Worm (Caenorhabditis elegans) whole organism, young adult: ENCODE measurements around the gene F47C12.8.

Experiments
- B0019.2 ChIP-seq: fragments of 200-800 bp; sonication (Bioruptor generic); conservative IDR thresholded peaks from 2 replicates; pipeline ENCODE4 v1.3.6; 2022; ENCODE audit warnings: missing genetic modification reagents, missing genetic modification characterization, missing compliant biosample characterization
- B0261.1 ChIP-seq: sonication (generic microtip); optimal IDR thresholded peaks from 2 replicates; lab custom pipeline; 2016; ENCODE audit warnings: mild to moderate bottlenecking, missing genetic modification characterization, moderate library complexity, missing compliant biosample characterization
- aptf-2 ChIP-seq: fragments of 200-800 bp; sonication (Bioruptor generic); conservative IDR thresholded peaks from 2 replicates; pipeline ENCODE4 v1.3.6; 2022; ENCODE audit warnings: missing genetic modification reagents, missing genetic modification characterization, missing compliant biosample characterization
- ccch-3 ChIP-seq: fragments of 200-800 bp; sonication (Bioruptor generic); optimal IDR thresholded peaks from 2 replicates; lab custom pipeline; 2018; ENCODE audit warnings: mild to moderate bottlenecking, missing genetic modification characterization, missing compliant biosample characterization
- snpc-4 ChIP-seq, 5 experiments: fragments of 150-350 bp in 1 of 5; sonication (generic microtip) in 4 of 5; optimal IDR thresholded peaks; 2 replicates each; lab custom pipeline; 2014 to 2018; ENCODE audit warnings: missing genetic modification characterization in 5 of 5, missing biosample characterization in 3 of 5, antibody characterized with exemption in 2 of 5, mild to moderate bottlenecking in 2 of 5, missing compliant biosample characterization in 2 of 5, missing genotype in 2 of 5, moderate library complexity in 2 of 5, missing genetic modification reagents in 1 of 5
- unc-62 ChIP-seq: fragments of 150-350 bp; optimal IDR thresholded peaks from 2 replicates; lab custom pipeline; 2014; ENCODE audit warnings: missing biosample characterization, missing genetic modification reagents, missing genetic modification characterization

- no peak for TF ChIP-seq unc-62 (GFP tag; lab: Kevin White, UChicago)
- TF ChIP-seq B0019.2 (GFP tag; lab: Robert Waterston, UW) = no peak
- no peak for TF ChIP-seq B0261.1 (tag; lab: Kevin White, UChicago)
- TF ChIP-seq snpc-4 (GFP tag; optimal IDR thresholded peaks at IDR 0.05; lab: Kevin White, UChicago) = no peak
- TF ChIP-seq snpc-4 (tag; optimal IDR thresholded peaks at IDR 0.05; lab: Kevin White, UChicago) = peak; percentile 5 to 38 (median 20)
- TF ChIP-seq aptf-2 (GFP tag; lab: Robert Waterston, UW) = no peak
- TF ChIP-seq ccch-3 (GFP tag; lab: Kevin White, UChicago) = no peak
Measured at ce11 chrIV:4024159-4025004, 26.0 kb upstream of the F47C12.8 start.
